Worm (Caenorhabditis elegans) whole organism, L4 larva: Measurements from ENCODE around the gene ccch-1.

Experiments used
- D1046.2 ChIP-seq: fragments of 200-800 bp; sonication (Bioruptor generic); IDR thresholded peaks from 2 replicates; pipeline ENCODE4 v1.3.6; 2022; ENCODE audit warnings: missing genetic modification characterization, missing compliant biosample characterization
- F37D6.2 ChIP-seq: sonication (generic microtip); optimal IDR thresholded peaks from 2 replicates; lab custom pipeline; 2016; ENCODE audit warnings: mild to moderate bottlenecking, missing genetic modification characterization, missing compliant biosample characterization
- R02D3.7 ChIP-seq: fragments of 150-350 bp; sonication (generic microtip); optimal IDR thresholded peaks from 3 replicates; lab custom pipeline; 2014; ENCODE audit warnings: missing biosample characterization, missing genetic modification characterization
- T26A8.4 ChIP-seq: fragments of 200-800 bp; sonication (Bioruptor generic); IDR thresholded peaks from 2 replicates; pipeline ENCODE4 v1.3.6; 2022; ENCODE audit warnings: missing genetic modification characterization, missing compliant biosample characterization
- Y105C5A.15 ChIP-seq: fragments of 200-800 bp; sonication (Bioruptor generic); IDR thresholded peaks from 2 replicates; pipeline ENCODE4 v1.3.6; 2022; ENCODE audit warnings: missing genetic modification characterization, missing compliant biosample characterization
- Y48G9A.11 ChIP-seq: fragments of 200-800 bp; sonication (Bioruptor generic); IDR thresholded peaks from 2 replicates; pipeline ENCODE4 v1.3.6; 2022; ENCODE audit warnings: missing genetic modification reagents, missing genetic modification characterization, missing compliant biosample characterization
- Y75B8A.6 ChIP-seq: fragments of 200-800 bp; sonication (Bioruptor generic); IDR thresholded peaks from 2 replicates; pipeline ENCODE4 v1.3.6; 2022; ENCODE audit warnings: missing genetic modification reagents, missing genetic modification characterization, missing compliant biosample characterization
- ZK337.2 ChIP-seq: fragments of 200-800 bp; sonication (Bioruptor generic); IDR thresholded peaks from 2 replicates; pipeline ENCODE4 v1.3.6; 2022; ENCODE audit warnings: missing genetic modification reagents, missing genetic modification characterization, missing compliant biosample characterization
- ZK546.5 ChIP-seq, 2 experiments: sonication (generic microtip); optimal IDR thresholded peaks; 2 replicates each; lab custom pipeline; 2017; ENCODE audit warnings: missing biosample characterization in 2 of 2, missing genetic modification characterization in 2 of 2
- aha-1 ChIP-seq: fragments of 150-350 bp; peaks from one replicate; lab custom pipeline; 2014; ENCODE audit warnings: missing biosample characterization, missing genetic modification characterization
- aly-2 ChIP-seq: sonication (generic microtip); optimal IDR thresholded peaks from 2 replicates; lab custom pipeline; 2018; ENCODE audit warnings: missing biosample characterization, missing genetic modification characterization
- ama-1 ChIP-seq: fragments of 150-350 bp; optimal IDR thresholded peaks from 2 replicates; lab custom pipeline; 2014; ENCODE audit warnings: inconsistent platforms, mixed read lengths
- ceh-28 ChIP-seq: fragments of 150-350 bp; optimal IDR thresholded peaks from 2 replicates; lab custom pipeline; 2014; ENCODE audit warnings: missing biosample characterization, missing genetic modification reagents, missing genetic modification characterization
- ceh-32 ChIP-seq: sonication (generic microtip); optimal IDR thresholded peaks from 2 replicates; lab custom pipeline; 2016; ENCODE audit warnings: mild to moderate bottlenecking, missing genetic modification characterization, missing compliant biosample characterization; ENCODE audit not compliant: poor library complexity
- ceh-62 ChIP-seq: sonication (generic microtip); optimal IDR thresholded peaks from 2 replicates; lab custom pipeline; 2017; ENCODE audit warnings: missing biosample characterization, missing genetic modification characterization
- ces-1 ChIP-seq: fragments of 150-350 bp; sonication (generic microtip); optimal IDR thresholded peaks from 4 replicates; lab custom pipeline; 2014; ENCODE audit warnings: missing biosample characterization, missing genetic modification reagents, missing genetic modification characterization
- ctbp-1 ChIP-seq: fragments of 200-800 bp; sonication (Bioruptor generic); IDR thresholded peaks from 2 replicates; pipeline ENCODE4 v1.3.6; 2022; ENCODE audit warnings: missing genetic modification reagents, missing genetic modification characterization, missing compliant biosample characterization
- daf-16 ChIP-seq, 3 experiments: sonication (generic microtip); optimal IDR thresholded peaks; 2 replicates each; lab custom pipeline; 2016 to 2017; ENCODE audit warnings: missing genetic modification characterization in 3 of 3, missing genetic modification reagents in 3 of 3, mild to moderate bottlenecking in 2 of 3, missing compliant biosample characterization in 2 of 3, missing biosample characterization in 1 of 3, moderate library complexity in 1 of 3
- dmd-6 ChIP-seq: fragments of 200-800 bp; sonication (Bioruptor generic); IDR thresholded peaks from 2 replicates; pipeline ENCODE4 v1.3.6; 2022; ENCODE audit warnings: missing genetic modification reagents, missing genetic modification characterization, missing compliant biosample characterization
- dmd-9 ChIP-seq: fragments of 200-800 bp; sonication (Bioruptor generic); IDR thresholded peaks from 2 replicates; pipeline ENCODE4 v1.3.6; 2022; ENCODE audit warnings: missing genetic modification reagents, missing genetic modification characterization, missing compliant biosample characterization
- fkh-10 ChIP-seq: fragments of 150-350 bp; optimal IDR thresholded peaks from 2 replicates; lab custom pipeline; 2014; ENCODE audit warnings: missing biosample characterization, missing genetic modification reagents, missing genetic modification characterization
- hlh-11 ChIP-seq: fragments of 200-800 bp; sonication (Bioruptor generic); optimal IDR thresholded peaks from 2 replicates; lab custom pipeline; 2018; ENCODE audit warnings: mild to moderate bottlenecking, missing genetic modification characterization, missing compliant biosample characterization
- hmg-1.1 ChIP-seq: fragments of 200-800 bp; sonication (Bioruptor generic); IDR thresholded peaks from 2 replicates; pipeline ENCODE4 v1.3.6; 2022; ENCODE audit warnings: missing genetic modification reagents, missing genetic modification characterization, missing compliant biosample characterization
- lin-1 ChIP-seq: fragments of 200-800 bp; sonication (Bioruptor generic); IDR thresholded peaks from 2 replicates; pipeline ENCODE4 v1.3.6; 2022; ENCODE audit warnings: missing genetic modification reagents, missing genetic modification characterization, missing compliant biosample characterization
- lin-29 ChIP-seq: fragments of 200-800 bp; sonication (Bioruptor generic); IDR thresholded peaks from 2 replicates; pipeline ENCODE4 v1.3.6; 2022; ENCODE audit warnings: missing genetic modification reagents, missing genetic modification characterization, missing compliant biosample characterization
- lin-39 ChIP-seq: fragments of 150-350 bp; optimal IDR thresholded peaks from 2 replicates; lab custom pipeline; 2014; ENCODE audit warnings: missing biosample characterization, missing genetic modification reagents, missing genetic modification characterization
- lir-3 ChIP-seq: sonication (generic microtip); optimal IDR thresholded peaks from 2 replicates; lab custom pipeline; 2016; ENCODE audit warnings: mild to moderate bottlenecking, missing genetic modification characterization, missing compliant biosample characterization
- lsy-2 ChIP-seq, 2 experiments: fragments of 150-350 bp in 1 of 2; sonication (generic microtip) in 1 of 2; optimal IDR thresholded peaks; 2 replicates each; lab custom pipeline; 2014 to 2017; ENCODE audit warnings: missing biosample characterization in 2 of 2, missing genetic modification characterization in 2 of 2
- madf-9 ChIP-seq: fragments of 200-800 bp; sonication (Bioruptor generic); conservative IDR thresholded peaks from 2 replicates; pipeline ENCODE4 v1.3.6; 2022; ENCODE audit warnings: missing genetic modification reagents, missing genetic modification characterization, missing compliant biosample characterization
- mdl-1 ChIP-seq, 2 experiments: fragments of 150-350 bp in 1 of 2; sonication (generic microtip) in 1 of 2; optimal IDR thresholded peaks; 2 replicates each; lab custom pipeline; 2014 to 2017; ENCODE audit warnings: missing biosample characterization in 2 of 2, missing genetic modification characterization in 2 of 2
- mep-1 ChIP-seq: fragments of 150-350 bp; sonication (generic microtip); optimal IDR thresholded peaks from 3 replicates; lab custom pipeline; 2014; ENCODE audit warnings: missing biosample characterization, missing genetic modification characterization
- mxl-2 ChIP-seq: fragments of 200-800 bp; sonication (Bioruptor generic); conservative IDR thresholded peaks from 2 replicates; pipeline ENCODE4 v1.3.6; 2022; ENCODE audit warnings: missing genetic modification reagents, missing genetic modification characterization, missing compliant biosample characterization
- nhr-10 ChIP-seq: fragments of 150-350 bp; optimal IDR thresholded peaks from 2 replicates; lab custom pipeline; 2014; ENCODE audit warnings: missing biosample characterization, missing genetic modification characterization
- nhr-102 ChIP-seq: sonication (generic microtip); optimal IDR thresholded peaks from 2 replicates; lab custom pipeline; 2016; ENCODE audit warnings: mild to moderate bottlenecking, missing genetic modification characterization, moderate library complexity, missing compliant biosample characterization
- nhr-11 ChIP-seq: fragments of 150-350 bp; optimal IDR thresholded peaks from 2 replicates; lab custom pipeline; 2014; ENCODE audit warnings: missing biosample characterization, missing genetic modification characterization
- nhr-28 ChIP-seq: fragments of 150-350 bp; optimal IDR thresholded peaks from 2 replicates; lab custom pipeline; 2014; ENCODE audit warnings: missing biosample characterization, missing genetic modification characterization
- nhr-42 ChIP-seq: fragments of 200-800 bp; sonication (Bioruptor generic); IDR thresholded peaks from 2 replicates; pipeline ENCODE4 v1.3.6; 2022; ENCODE audit warnings: missing genetic modification characterization, missing compliant biosample characterization
- nhr-6 ChIP-seq: fragments of 150-350 bp; optimal IDR thresholded peaks from 2 replicates; lab custom pipeline; 2014; ENCODE audit warnings: missing biosample characterization, missing genetic modification characterization
- nhr-76 ChIP-seq: fragments of 150-350 bp; optimal IDR thresholded peaks from 2 replicates; lab custom pipeline; 2014; ENCODE audit warnings: missing biosample characterization, missing genetic modification characterization
- nhr-77 ChIP-seq: fragments of 150-350 bp; optimal IDR thresholded peaks from 2 replicates; lab custom pipeline; 2014; ENCODE audit warnings: missing biosample characterization, missing genetic modification characterization
- sdz-12 ChIP-seq: fragments of 200-800 bp; sonication (Bioruptor generic); optimal IDR thresholded peaks from 2 replicates; lab custom pipeline; 2018; ENCODE audit warnings: mild to moderate bottlenecking, missing genetic modification characterization, missing compliant biosample characterization
- set-16 ChIP-seq: fragments of 200-800 bp; sonication (Bioruptor generic); IDR thresholded peaks from 2 replicates; pipeline ENCODE4 v1.3.6; 2022; ENCODE audit warnings: missing genetic modification reagents, missing genetic modification characterization, missing compliant biosample characterization
- spr-3 ChIP-seq: fragments of 200-800 bp; sonication (Bioruptor generic); optimal IDR thresholded peaks from 2 replicates; lab custom pipeline; 2018; ENCODE audit warnings: mild to moderate bottlenecking, missing genetic modification characterization, missing compliant biosample characterization
- tag-97 ChIP-seq: fragments of 200-800 bp; sonication (Bioruptor generic); IDR thresholded peaks from 2 replicates; pipeline ENCODE4 v1.3.6; 2022; ENCODE audit warnings: missing genetic modification characterization, missing compliant biosample characterization
- unc-39 ChIP-seq: sonication (generic microtip); optimal IDR thresholded peaks from 2 replicates; lab custom pipeline; 2017; ENCODE audit warnings: missing biosample characterization, missing genetic modification characterization
- zag-1 ChIP-seq: fragments of 150-350 bp; optimal IDR thresholded peaks from 2 replicates; lab custom pipeline; 2014; ENCODE audit warnings: missing biosample characterization, missing genetic modification characterization
- zfp-2 ChIP-seq: sonication (generic microtip); optimal IDR thresholded peaks from 2 replicates; lab custom pipeline; 2016; ENCODE audit warnings: mild to moderate bottlenecking, missing genetic modification characterization, missing compliant biosample characterization
- zfp-3 ChIP-seq: fragments of 200-800 bp; sonication (Bioruptor generic); conservative IDR thresholded peaks from 2 replicates; pipeline ENCODE4 v1.3.6; 2022; ENCODE audit warnings: missing genetic modification reagents, missing genetic modification characterization, missing compliant biosample characterization
- zip-11 ChIP-seq: fragments of 200-800 bp; sonication (Bioruptor generic); IDR thresholded peaks from 2 replicates; pipeline ENCODE4 v1.3.6; 2022; ENCODE audit warnings: missing genetic modification characterization, missing compliant biosample characterization
- ztf-7 ChIP-seq: fragments of 150-350 bp; optimal IDR thresholded peaks from 2 replicates; lab custom pipeline; 2014; ENCODE audit warnings: missing biosample characterization, missing genetic modification characterization

The ccch-1 gene

ce11 chrV:11534495-11535189, 7.0 kb downstream of the ccch-1 start (continued):
- TF ChIP-seq zfp-3 (GFP tag; lab: Robert Waterston, UW) (0 out of 2 replicates have a peak, but pooled peaks have one; percentile 25), hlh-11 (tag; lab: Kevin White, UChicago) (peak; percentile 84), Y105C5A.15 (GFP tag; lab: Robert Waterston, UW) (no peak), zfp-2 (tag; lab: Kevin White, UChicago) (no peak), ama-1 (no peak)

- TF ChIP-seq dmd-9: no peak
- peak; percentile 12 for TF ChIP-seq mep-1 (tag; lab: Kevin White, UChicago)
- TF ChIP-seq ceh-32 (tag; lab: Kevin White, UChicago): no peak
- TF ChIP-seq ctbp-1 (GFP tag; lab: Robert Waterston, UW): no peak
- no peak for TF ChIP-seq tag-97 (GFP tag; lab: Robert Waterston, UW)
- TF ChIP-seq Y75B8A.6 (GFP tag; lab: Robert Waterston, UW): no peak
- no peak for TF ChIP-seq aha-1 (tag; lab: Kevin White, UChicago)
- no peak for TF ChIP-seq lin-39 (tag; lab: Kevin White, UChicago)
- TF ChIP-seq zag-1 (tag; lab: Kevin White, UChicago): no peak
- TF ChIP-seq Y48G9A.11 (GFP tag; lab: Robert Waterston, UW): no peak
- no peak for TF ChIP-seq hmg-1.1 (GFP tag; lab: Robert Waterston, UW)
- TF ChIP-seq fkh-10 (GFP tag; lab: Kevin White, UChicago): no peak
- no peak for TF ChIP-seq ZK337.2 (GFP tag; lab: Robert Waterston, UW)
- TF ChIP-seq lin-29 (GFP tag; lab: Robert Waterston, UW): no peak
- no peak for TF ChIP-seq nhr-10 (tag; lab: Kevin White, UChicago)
- TF ChIP-seq zip-11 (GFP tag; lab: Robert Waterston, UW): no peak
- TF ChIP-seq nhr-42 (GFP tag; lab: Robert Waterston, UW): no peak
- peak in 1 of 2 experiments; percentile 15 for TF ChIP-seq mdl-1 (tag; optimal IDR thresholded peaks at IDR 0.05; lab: Kevin White, UChicago)
- no peak for TF ChIP-seq nhr-77
- TF ChIP-seq mxl-2: no peak
- no peak for TF ChIP-seq D1046.2 (GFP tag; lab: Robert Waterston, UW)
- no peak for TF ChIP-seq nhr-76 (tag; lab: Kevin White, UChicago)
- TF ChIP-seq sdz-12: no peak
- TF ChIP-seq dmd-6: peak; percentile 78
- TF ChIP-seq daf-16 (GFP tag; optimal IDR thresholded peaks at IDR 0.05; lab: Kevin White, UChicago): no peak
- TF ChIP-seq daf-16 (tag; optimal IDR thresholded peaks at IDR 0.05; lab: Kevin White, UChicago): peak; percentile 42
- TF ChIP-seq unc-39 (tag; lab: Kevin White, UChicago): no peak
- TF ChIP-seq ceh-28 (tag; lab: Kevin White, UChicago): no peak
- TF ChIP-seq madf-9 (GFP tag; lab: Robert Waterston, UW): no peak
- no peak for TF ChIP-seq ceh-62
- TF ChIP-seq nhr-28 (tag; lab: Kevin White, UChicago): peak; percentile 74
- TF ChIP-seq T26A8.4: no peak
- TF ChIP-seq ces-1 (GFP tag; lab: Kevin White, UChicago): no peak
- TF ChIP-seq F37D6.2: no peak
- no peak for TF ChIP-seq spr-3
- TF ChIP-seq aly-2 (tag; lab: Kevin White, UChicago): no peak
- TF ChIP-seq nhr-11: no peak
- TF ChIP-seq nhr-6: no peak
- TF ChIP-seq lin-1 (GFP tag; lab: Robert Waterston, UW): 0 out of 2 replicates have a peak, but pooled peaks have one; percentile 18
- no peak for TF ChIP-seq R02D3.7 (tag; lab: Kevin White, UChicago)
- TF ChIP-seq nhr-102 (tag; lab: Kevin White, UChicago): no peak
- TF ChIP-seq set-16 (GFP tag; lab: Robert Waterston, UW): no peak
- TF ChIP-seq lsy-2 (tag; optimal IDR thresholded peaks at IDR 0.05; lab: Kevin White, UChicago): peak in 1 of 2 experiments; percentile 3
- TF ChIP-seq ZK546.5 (tag; optimal IDR thresholded peaks at IDR 0.05; lab: Kevin White, UChicago): no peak
- no peak for TF ChIP-seq ztf-7
- no peak for TF ChIP-seq lir-3 (tag; lab: Kevin White, UChicago)
Measured at ce11 chrV:11535504-11536062, 8.0 kb downstream of the ccch-1 start.
